Worm (Caenorhabditis elegans) whole organism, L2 larva: ENCODE results near the gene cpt-5.

Experiments used
- ZK546.5 ChIP-seq: sonication (generic microtip); optimal IDR thresholded peaks from 2 replicates; lab custom pipeline; 2017; ENCODE audit warnings: missing biosample characterization, missing genetic modification characterization
- ama-1 ChIP-seq: fragments of 150-350 bp; optimal IDR thresholded peaks from 2 replicates; lab custom pipeline; 2018; ENCODE audit warnings: inconsistent platforms
- lin-39 ChIP-seq: fragments of 150-350 bp; optimal IDR thresholded peaks from 2 replicates; lab custom pipeline; 2014; ENCODE audit warnings: missing biosample characterization, missing genetic modification reagents, missing genetic modification characterization
- lsy-2 ChIP-seq, 2 experiments: fragments of 150-350 bp in 1 of 2; sonication (generic microtip) in 1 of 2; optimal IDR thresholded peaks; 2 replicates each; lab custom pipeline; 2014 to 2017; ENCODE audit warnings: missing biosample characterization in 2 of 2, missing genetic modification characterization in 2 of 2
- nhr-10 ChIP-seq: sonication (generic microtip); optimal IDR thresholded peaks from 2 replicates; lab custom pipeline; 2017; ENCODE audit warnings: missing biosample characterization, missing genetic modification characterization
- nhr-23 ChIP-seq: fragments of 150-350 bp; optimal IDR thresholded peaks from 2 replicates; lab custom pipeline; 2014; ENCODE audit warnings: missing biosample characterization, missing genetic modification reagents, missing genetic modification characterization
- nhr-237 ChIP-seq: fragments of 150-350 bp; optimal IDR thresholded peaks from 2 replicates; lab custom pipeline; 2014; ENCODE audit warnings: missing biosample characterization, missing genetic modification characterization
- nhr-77 ChIP-seq: fragments of 150-350 bp; optimal IDR thresholded peaks from 2 replicates; lab custom pipeline; 2014; ENCODE audit warnings: missing biosample characterization, missing genetic modification characterization
- unc-39 ChIP-seq: fragments of 150-350 bp; optimal IDR thresholded peaks from 2 replicates; lab custom pipeline; 2014; ENCODE audit warnings: missing biosample characterization, missing genetic modification characterization
- zag-1 ChIP-seq: fragments of 150-350 bp; optimal IDR thresholded peaks from 2 replicates; lab custom pipeline; 2014; ENCODE audit warnings: missing biosample characterization, missing genetic modification characterization

DNA sequence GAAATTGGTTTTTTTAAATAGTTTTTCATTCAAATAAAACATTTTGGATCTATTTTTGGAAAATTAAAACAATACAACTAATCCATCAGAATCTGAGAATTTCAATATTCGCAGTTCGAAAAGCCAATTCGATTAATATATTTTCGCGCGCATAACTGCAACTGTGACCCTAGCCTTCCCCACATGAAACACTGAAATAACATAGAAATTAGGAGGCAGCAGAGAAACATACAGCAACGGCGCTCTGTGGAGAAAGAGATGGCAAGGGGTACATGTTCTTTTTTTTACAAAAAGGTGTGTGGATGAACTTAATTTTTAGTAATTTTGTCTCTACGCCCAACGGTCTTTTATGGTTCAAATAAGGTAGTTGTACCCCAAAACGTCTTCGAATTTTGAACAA lies 7.2 kb downstream of the cpt-5 start:
- TF ChIP-seq lsy-2 (tag; optimal IDR thresholded peaks at IDR 0.05; lab: Kevin White, UChicago) (no peak), ama-1 (lab: Kevin White, UChicago) (no peak), ZK546.5 (no peak), zag-1 (no peak), lin-39 (tag; lab: Kevin White, UChicago) (no peak), nhr-10 (tag; lab: Kevin White, UChicago) (no peak), nhr-237 (tag; lab: Kevin White, UChicago) (no peak), unc-39 (tag; lab: Kevin White, UChicago) (no peak), nhr-77 (tag; lab: Kevin White, UChicago) (no peak), nhr-23 (tag; lab: Kevin White, UChicago) (no peak)
